Worm (Caenorhabditis elegans) whole organism, young adult: ENCODE measurements around the gene oac-1.

Experiments used
- B0035.1 ChIP-seq: sonication (generic microtip); optimal IDR thresholded peaks from 2 replicates; lab custom pipeline; 2016; ENCODE audit warnings: missing genetic modification characterization, mild to moderate bottlenecking, missing compliant biosample characterization, missing genotype, missing genetic modification reagents
- B0336.3 ChIP-seq: fragments of 200-800 bp; sonication (Bioruptor generic); IDR thresholded peaks from 2 replicates; pipeline ENCODE4 v1.3.6; 2022; ENCODE audit warnings: missing genetic modification characterization, missing compliant biosample characterization
- D2030.7 ChIP-seq: fragments of 200-800 bp; sonication (Bioruptor generic); IDR thresholded peaks from 2 replicates; pipeline ENCODE4 v1.3.6; 2022; ENCODE audit warnings: missing genetic modification reagents, missing genetic modification characterization, missing compliant biosample characterization
- F10E7.11 ChIP-seq: sonication (generic microtip); optimal IDR thresholded peaks from 2 replicates; lab custom pipeline; 2017; ENCODE audit warnings: mild to moderate bottlenecking, missing genetic modification characterization, moderate library complexity, missing compliant biosample characterization
- F37B4.10 ChIP-seq: fragments of 200-800 bp; sonication (Bioruptor generic); IDR thresholded peaks from 2 replicates; pipeline ENCODE4 v1.3.6; 2022; ENCODE audit warnings: missing genetic modification characterization, missing compliant biosample characterization
- F52B5.7 ChIP-seq: sonication (generic microtip); optimal IDR thresholded peaks from 2 replicates; lab custom pipeline; 2016; ENCODE audit warnings: mild to moderate bottlenecking, missing genetic modification characterization, missing compliant biosample characterization
- F57A8.1 ChIP-seq: fragments of 200-800 bp; sonication (Bioruptor generic); optimal IDR thresholded peaks from 2 replicates; lab custom pipeline; 2018; ENCODE audit warnings: mild to moderate bottlenecking, missing genetic modification characterization, moderate library complexity, missing compliant biosample characterization
- F57C9.4 ChIP-seq: sonication (generic microtip); optimal IDR thresholded peaks from 2 replicates; lab custom pipeline; 2017; ENCODE audit warnings: mild to moderate bottlenecking, missing genetic modification characterization, missing compliant biosample characterization
- K11D2.4 ChIP-seq: fragments of 200-800 bp; sonication (Bioruptor generic); IDR thresholded peaks from 2 replicates; pipeline ENCODE4 v1.3.6; 2022; ENCODE audit warnings: missing genetic modification reagents, missing genetic modification characterization, missing compliant biosample characterization
- K12H6.12 ChIP-seq: fragments of 200-800 bp; sonication (Bioruptor generic); optimal IDR thresholded peaks from 2 replicates; lab custom pipeline; 2018; ENCODE audit warnings: mild to moderate bottlenecking, missing genetic modification characterization, missing compliant biosample characterization
- Y53G8AR.9 ChIP-seq: fragments of 200-800 bp; sonication (Bioruptor generic); conservative IDR thresholded peaks from 2 replicates; pipeline ENCODE4 v1.3.6; 2022; ENCODE audit warnings: missing genetic modification reagents, missing genetic modification characterization, missing compliant biosample characterization
- Y56A3A.18 ChIP-seq: fragments of 200-800 bp; sonication (Bioruptor generic); IDR thresholded peaks from 2 replicates; pipeline ENCODE4 v1.3.6; 2022; ENCODE audit warnings: missing genetic modification reagents, missing genetic modification characterization, missing compliant biosample characterization
- Y79H2A.3 ChIP-seq: fragments of 200-800 bp; sonication (Bioruptor generic); conservative IDR thresholded peaks from 2 replicates; pipeline ENCODE4 v1.3.6; 2022; ENCODE audit warnings: missing genetic modification reagents, missing genetic modification characterization, missing compliant biosample characterization
- ZK185.1 ChIP-seq: sonication (generic microtip); optimal IDR thresholded peaks from 2 replicates; lab custom pipeline; 2016; ENCODE audit warnings: mild to moderate bottlenecking, missing genetic modification characterization, missing compliant biosample characterization; ENCODE audit not compliant: poor library complexity, severe bottlenecking
- aptf-2 ChIP-seq: fragments of 200-800 bp; sonication (Bioruptor generic); conservative IDR thresholded peaks from 2 replicates; pipeline ENCODE4 v1.3.6; 2022; ENCODE audit warnings: missing genetic modification reagents, missing genetic modification characterization, missing compliant biosample characterization
- bed-1 ChIP-seq: fragments of 200-800 bp; sonication (Bioruptor generic); IDR thresholded peaks from 2 replicates; pipeline ENCODE4 v1.3.6; 2022; ENCODE audit warnings: missing genetic modification reagents, missing genetic modification characterization, missing compliant biosample characterization
- bed-2 ChIP-seq: fragments of 200-800 bp; sonication (Bioruptor generic); IDR thresholded peaks from 2 replicates; pipeline ENCODE4 v1.3.6; 2022; ENCODE audit warnings: missing genetic modification reagents, missing genetic modification characterization, missing compliant biosample characterization
- cebp-1 ChIP-seq, 2 experiments: fragments of 200-800 bp in 1 of 2; sonication (Bioruptor generic) in 1 of 2; sonication (generic microtip) in 1 of 2; IDR thresholded peaks in 1 of 2; optimal IDR thresholded peaks in 1 of 2; 2 replicates each; pipeline versions ENCODE4 v1.3.6 to Lab custom; 2017 to 2022; ENCODE audit warnings: missing compliant biosample characterization in 2 of 2, missing genetic modification characterization in 2 of 2, mild to moderate bottlenecking in 1 of 2, missing genetic modification reagents in 1 of 2, moderate library complexity in 1 of 2
- ceh-91 ChIP-seq: fragments of 200-800 bp; sonication (Bioruptor generic); IDR thresholded peaks from 2 replicates; pipeline ENCODE4 v1.3.6; 2022; ENCODE audit warnings: missing genetic modification reagents, missing genetic modification characterization, missing compliant biosample characterization
- chd-7 ChIP-seq: sonication (generic microtip); optimal IDR thresholded peaks from 2 replicates; lab custom pipeline; 2016; ENCODE audit warnings: mild to moderate bottlenecking, missing genetic modification characterization, moderate library complexity, missing compliant biosample characterization
- dpl-1 ChIP-seq: fragments of 150-350 bp; optimal IDR thresholded peaks from 2 replicates; lab custom pipeline; 2014; ENCODE audit warnings: missing biosample characterization, missing genetic modification reagents, missing genetic modification characterization
- egl-18 ChIP-seq: fragments of 200-800 bp; sonication (Bioruptor generic); IDR thresholded peaks from 2 replicates; pipeline ENCODE4 v1.3.6; 2022; ENCODE audit warnings: missing genetic modification reagents, missing genetic modification characterization, missing compliant biosample characterization
- hmg-1.2 ChIP-seq: fragments of 200-800 bp; sonication (Bioruptor generic); IDR thresholded peaks from 2 replicates; pipeline ENCODE4 v1.3.6; 2022; ENCODE audit warnings: missing genetic modification reagents, missing genetic modification characterization, missing compliant biosample characterization
- hmg-20 ChIP-seq: fragments of 200-800 bp; sonication (Bioruptor generic); IDR thresholded peaks from 2 replicates; pipeline ENCODE4 v1.3.6; 2022; ENCODE audit warnings: missing genetic modification reagents, missing genetic modification characterization, missing compliant biosample characterization
- lin-35 ChIP-seq, 3 experiments: fragments of 150-350 bp in 2 of 3; sonication (generic microtip) in 1 of 3; optimal IDR thresholded peaks; 2 replicates each; lab custom pipeline; 2014 to 2018; ENCODE audit warnings: missing biosample characterization in 3 of 3, missing genetic modification characterization in 3 of 3, missing genetic modification reagents in 3 of 3
- lin-40 ChIP-seq: sonication (generic microtip); optimal IDR thresholded peaks from 2 replicates; lab custom pipeline; 2016; ENCODE audit warnings: missing genetic modification characterization, mild to moderate bottlenecking, missing compliant biosample characterization, missing genotype, missing genetic modification reagents
- lin-54 ChIP-seq: fragments of 200-800 bp; sonication (Bioruptor generic); optimal IDR thresholded peaks from 2 replicates; lab custom pipeline; 2018; ENCODE audit warnings: mild to moderate bottlenecking, missing genetic modification characterization, missing compliant biosample characterization
- madf-3 ChIP-seq: fragments of 200-800 bp; sonication (Bioruptor generic); IDR thresholded peaks from 2 replicates; pipeline ENCODE4 v1.3.6; 2022; ENCODE audit warnings: missing genetic modification reagents, missing genetic modification characterization, missing compliant biosample characterization
- madf-6 ChIP-seq: fragments of 200-800 bp; sonication (Bioruptor generic); IDR thresholded peaks from 2 replicates; pipeline ENCODE4 v1.3.6; 2022; ENCODE audit warnings: missing genetic modification reagents, missing genetic modification characterization, missing compliant biosample characterization
- mes-4 ChIP-seq: sonication (generic microtip); optimal IDR thresholded peaks from 2 replicates; lab custom pipeline; 2016; ENCODE audit warnings: missing genotype, missing genetic modification characterization, missing compliant biosample characterization
- mxl-1 ChIP-seq: sonication (generic microtip); optimal IDR thresholded peaks from 2 replicates; lab custom pipeline; 2016; ENCODE audit warnings: missing genetic modification characterization, missing compliant biosample characterization
- nfya-1 ChIP-seq: sonication (generic microtip); optimal IDR thresholded peaks from 2 replicates; lab custom pipeline; 2017; ENCODE audit warnings: antibody characterized with exemption, missing compliant biosample characterization, missing genetic modification characterization, borderline replicate concordance; ENCODE audit not compliant: insufficient read depth
- nhr-80 ChIP-seq: sonication (generic microtip); optimal IDR thresholded peaks from 2 replicates; lab custom pipeline; 2016; ENCODE audit warnings: missing genetic modification characterization, missing compliant biosample characterization
- pbrm-1 ChIP-seq: fragments of 200-800 bp; sonication (Bioruptor generic); IDR thresholded peaks from 2 replicates; pipeline ENCODE4 v1.3.6; 2022; ENCODE audit warnings: missing genetic modification reagents, missing genetic modification characterization, missing compliant biosample characterization
- pha-4 ChIP-seq: fragments of 150-350 bp; sonication (generic microtip); optimal IDR thresholded peaks from 2 replicates; lab custom pipeline; 2014; ENCODE audit warnings: missing biosample characterization, missing genetic modification reagents, missing genetic modification characterization
- rec-8 ChIP-seq, 2 experiments: sonication (generic microtip); optimal IDR thresholded peaks; 2 replicates each; lab custom pipeline; 2016; ENCODE audit warnings: mild to moderate bottlenecking in 2 of 2, missing genetic modification characterization in 2 of 2, missing genetic modification reagents in 2 of 2, missing genotype in 2 of 2, missing biosample characterization in 1 of 2, missing compliant biosample characterization in 1 of 2, moderate library complexity in 1 of 2
- repo-1 ChIP-seq: sonication (generic microtip); optimal IDR thresholded peaks from 2 replicates; lab custom pipeline; 2017; ENCODE audit warnings: mild to moderate bottlenecking, missing genetic modification characterization, missing compliant biosample characterization
- rpc-1 ChIP-seq, 2 experiments: fragments of 150-350 bp in 1 of 2; sonication (generic microtip) in 1 of 2; optimal IDR thresholded peaks; 2 replicates each; lab custom pipeline; 2014 to 2018; ENCODE audit warnings: missing biosample characterization in 1 of 2, missing genetic modification characterization in 1 of 2, missing genetic modification reagents in 1 of 2, missing genotype in 1 of 2
- snpc-4 ChIP-seq, 5 experiments: fragments of 150-350 bp in 1 of 5; sonication (generic microtip) in 4 of 5; optimal IDR thresholded peaks; 2 replicates each; lab custom pipeline; 2014 to 2018; ENCODE audit warnings: missing genetic modification characterization in 5 of 5, missing biosample characterization in 3 of 5, antibody characterized with exemption in 2 of 5, mild to moderate bottlenecking in 2 of 5, missing compliant biosample characterization in 2 of 5, missing genotype in 2 of 5, moderate library complexity in 2 of 5, missing genetic modification reagents in 1 of 5
- tlf-1 ChIP-seq: fragments of 200-800 bp; sonication (Bioruptor generic); optimal IDR thresholded peaks from 2 replicates; lab custom pipeline; 2018; ENCODE audit warnings: mild to moderate bottlenecking, missing genetic modification characterization, missing compliant biosample characterization
- unc-130 ChIP-seq: sonication (generic microtip); optimal IDR thresholded peaks from 2 replicates; lab custom pipeline; 2016; ENCODE audit warnings: missing genetic modification reagents, missing genetic modification characterization, missing compliant biosample characterization
- unc-62 ChIP-seq: fragments of 150-350 bp; optimal IDR thresholded peaks from 2 replicates; lab custom pipeline; 2014; ENCODE audit warnings: missing biosample characterization, missing genetic modification reagents, missing genetic modification characterization
- zim-3 ChIP-seq: sonication (generic microtip); optimal IDR thresholded peaks from 2 replicates; lab custom pipeline; 2017; ENCODE audit warnings: mild to moderate bottlenecking, missing genetic modification characterization, moderate library complexity, missing compliant biosample characterization
- ztf-26 ChIP-seq: sonication (generic microtip); optimal IDR thresholded peaks from 2 replicates; lab custom pipeline; 2017; ENCODE audit warnings: missing genetic modification characterization, missing compliant biosample characterization

Gene oac-1

ce11 chrV:19520130-19520529 is 35.6 kb downstream of the oac-1 start (continued):
- no peak for TF ChIP-seq pha-4
- no peak for TF ChIP-seq mes-4 (tag; lab: Kevin White, UChicago)
- no peak for TF ChIP-seq F37B4.10
- no peak; the same call in 1 of the 2 replicates for TF ChIP-seq B0336.3
- TF ChIP-seq hmg-20 (GFP tag; lab: Robert Waterston, UW): no peak
- no peak for TF ChIP-seq pbrm-1 (GFP tag; lab: Robert Waterston, UW)
- TF ChIP-seq repo-1 (tag; lab: Kevin White, UChicago): peak; percentile 5
- TF ChIP-seq bed-1 (GFP tag; lab: Robert Waterston, UW): 0 out of 2 replicates have a peak, but pooled peaks have one; percentile 55
- no peak for TF ChIP-seq aptf-2 (GFP tag; lab: Robert Waterston, UW)
- no peak for TF ChIP-seq dpl-1 (GFP tag; lab: Kevin White, UChicago)
- TF ChIP-seq Y56A3A.18 (GFP tag; lab: Robert Waterston, UW): no peak
- TF ChIP-seq Y79H2A.3 (GFP tag; lab: Robert Waterston, UW): no peak
- no peak for TF ChIP-seq unc-130 (GFP tag; lab: Kevin White, UChicago)
- TF ChIP-seq nhr-80 (tag; lab: Kevin White, UChicago): no peak
- no peak for TF ChIP-seq unc-62 (GFP tag; lab: Kevin White, UChicago)
- no peak for TF ChIP-seq ceh-91 (GFP tag; lab: Robert Waterston, UW)

DNA sequence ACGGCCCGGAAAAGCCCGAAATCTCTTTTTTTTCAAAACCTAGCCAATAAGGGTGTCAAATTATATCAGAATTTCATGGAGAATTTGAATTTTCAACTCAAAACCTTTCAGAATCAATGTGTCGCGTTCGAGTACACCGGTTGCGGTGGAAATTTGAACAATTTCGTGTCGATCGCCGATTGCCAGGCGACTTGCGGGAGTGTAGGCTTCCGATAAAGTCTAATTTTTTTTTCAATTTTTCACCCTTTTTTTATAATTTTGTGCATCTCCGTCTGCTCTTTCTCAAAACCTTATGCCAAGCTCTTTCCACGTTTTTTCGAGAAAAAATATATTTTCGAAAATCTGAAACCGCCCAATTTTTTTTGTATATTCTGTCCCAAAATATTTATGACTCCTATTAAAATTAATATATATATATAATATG is 36.2 kb downstream of the oac-1 start:
- TF ChIP-seq pbrm-1 (GFP tag; lab: Robert Waterston, UW) (0 out of 2 replicates have a peak, but pooled peaks have one; percentile 24), F57A8.1 (GFP tag; lab: Kevin White, UChicago) (peak; percentile 8), madf-3 (GFP tag; lab: Robert Waterston, UW) (0 out of 2 replicates have a peak, but pooled peaks have one; percentile 29), cebp-1 (GFP tag; IDR thresholded peaks at IDR 0.05; lab: Robert Waterston, UW) (no peak), cebp-1 (tag; optimal IDR thresholded peaks at IDR 0.05; lab: Kevin White, UChicago) (peak; percentile 53), nhr-80 (tag; lab: Kevin White, UChicago) (no peak), B0336.3 (peak; percentile 55; the same call in 1 of the 2 replicates), ZK185.1 (tag; lab: Kevin White, UChicago) (no peak), bed-1 (GFP tag; lab: Robert Waterston, UW) (no peak), egl-18 (GFP tag; lab: Robert Waterston, UW) (no peak), snpc-4 (GFP tag; optimal IDR thresholded peaks at IDR 0.05; lab: Kevin White, UChicago) (no peak), snpc-4 (tag; optimal IDR thresholded peaks at IDR 0.05; lab: Kevin White, UChicago) (peak in 2 of 4 experiments; percentile 25 to 36), lin-35 (GFP tag; optimal IDR thresholded peaks at IDR 0.05; lab: Kevin White, UChicago) (peak in 1 of 3 experiments; percentile 45), F10E7.11 (tag; lab: Kevin White, UChicago) (peak; percentile 27), K12H6.12 (tag; lab: Kevin White, UChicago) (peak; percentile 10), ztf-26 (peak; percentile 88), bed-2 (GFP tag; lab: Robert Waterston, UW) (no peak), nfya-1 (tag; lab: Kevin White, UChicago) (no peak), zim-3 (tag; lab: Kevin White, UChicago) (peak; percentile 90), Y56A3A.18 (GFP tag; lab: Robert Waterston, UW) (0 out of 2 replicates have a peak, but pooled peaks have one; percentile 27), rec-8 (tag; optimal IDR thresholded peaks at IDR 0.05; lab: Kevin White, UChicago) (no peak), tlf-1 (GFP tag; lab: Kevin White, UChicago) (no peak), F37B4.10 (no peak), lin-54 (peak; percentile 33), F57C9.4 (peak; percentile 36), madf-6 (GFP tag; lab: Robert Waterston, UW) (peak; percentile 58), F52B5.7 (tag; lab: Kevin White, UChicago) (peak; percentile 7), hmg-1.2 (peak; percentile 28; the same call in 1 of the 2 replicates), mxl-1 (tag; lab: Kevin White, UChicago) (no peak), Y53G8AR.9 (0 out of 2 replicates have a peak, but pooled peaks have one; percentile 61), chd-7 (tag; lab: Kevin White, UChicago) (peak; percentile 43), rpc-1 (optimal IDR thresholded peaks at IDR 0.05; lab: Kevin White, UChicago) (no peak), rpc-1 (tag; optimal IDR thresholded peaks at IDR 0.05; lab: Kevin White, UChicago) (no peak), lin-40 (tag; lab: Kevin White, UChicago) (peak; percentile 65), B0035.1 (tag; lab: Kevin White, UChicago) (no peak), K11D2.4 (GFP tag; lab: Robert Waterston, UW) (peak; percentile 51; the same call in 1 of the 2 replicates), D2030.7 (GFP tag; lab: Robert Waterston, UW) (no peak)
